Worm (Caenorhabditis elegans) whole organism, L4 larva: ENCODE measurements around the gene grd-4.

Experiments used
- D1046.2 ChIP-seq: fragments of 200-800 bp; sonication (Bioruptor generic); IDR thresholded peaks from 2 replicates; pipeline ENCODE4 v1.3.6; 2022; ENCODE audit warnings: missing genetic modification characterization, missing compliant biosample characterization
- F37D6.2 ChIP-seq: sonication (generic microtip); optimal IDR thresholded peaks from 2 replicates; lab custom pipeline; 2016; ENCODE audit warnings: mild to moderate bottlenecking, missing genetic modification characterization, missing compliant biosample characterization
- F44E2.7 ChIP-seq: fragments of 200-800 bp; sonication (Bioruptor generic); IDR thresholded peaks from 2 replicates; pipeline ENCODE4 v2.1.2; 2022; ENCODE audit warnings: missing genetic modification characterization, missing compliant biosample characterization
- T20F7.1 ChIP-seq: fragments of 200-800 bp; sonication (Bioruptor generic); optimal IDR thresholded peaks from 2 replicates; lab custom pipeline; 2018; ENCODE audit warnings: mild to moderate bottlenecking, missing genetic modification characterization, missing compliant biosample characterization
- T26A8.4 ChIP-seq: fragments of 200-800 bp; sonication (Bioruptor generic); IDR thresholded peaks from 2 replicates; pipeline ENCODE4 v1.3.6; 2022; ENCODE audit warnings: missing genetic modification characterization, missing compliant biosample characterization
- Y105C5A.15 ChIP-seq: fragments of 200-800 bp; sonication (Bioruptor generic); IDR thresholded peaks from 2 replicates; pipeline ENCODE4 v1.3.6; 2022; ENCODE audit warnings: missing genetic modification characterization, missing compliant biosample characterization
- Y48G9A.11 ChIP-seq: fragments of 200-800 bp; sonication (Bioruptor generic); IDR thresholded peaks from 2 replicates; pipeline ENCODE4 v1.3.6; 2022; ENCODE audit warnings: missing genetic modification reagents, missing genetic modification characterization, missing compliant biosample characterization
- Y5F2A.4 ChIP-seq: fragments of 200-800 bp; sonication (Bioruptor generic); optimal IDR thresholded peaks from 2 replicates; lab custom pipeline; 2018; ENCODE audit warnings: mild to moderate bottlenecking, missing genetic modification characterization, missing compliant biosample characterization
- Y75B8A.6 ChIP-seq: fragments of 200-800 bp; sonication (Bioruptor generic); IDR thresholded peaks from 2 replicates; pipeline ENCODE4 v1.3.6; 2022; ENCODE audit warnings: missing genetic modification reagents, missing genetic modification characterization, missing compliant biosample characterization
- ZK546.5 ChIP-seq, 2 experiments: sonication (generic microtip); optimal IDR thresholded peaks; 2 replicates each; lab custom pipeline; 2017; ENCODE audit warnings: missing biosample characterization in 2 of 2, missing genetic modification characterization in 2 of 2
- aha-1 ChIP-seq: fragments of 150-350 bp; peaks from one replicate; lab custom pipeline; 2014; ENCODE audit warnings: missing biosample characterization, missing genetic modification characterization
- ceh-20 ChIP-seq: fragments of 200-800 bp; sonication (Bioruptor generic); IDR thresholded peaks from 2 replicates; pipeline ENCODE4 v1.3.6; 2022; ENCODE audit warnings: missing genetic modification reagents, missing genetic modification characterization, missing compliant biosample characterization
- ceh-62 ChIP-seq: sonication (generic microtip); optimal IDR thresholded peaks from 2 replicates; lab custom pipeline; 2017; ENCODE audit warnings: missing biosample characterization, missing genetic modification characterization
- ceh-82 ChIP-seq: sonication (generic microtip); optimal IDR thresholded peaks from 2 replicates; lab custom pipeline; 2017; ENCODE audit warnings: missing biosample characterization, missing genetic modification characterization
- ces-1 ChIP-seq: fragments of 150-350 bp; sonication (generic microtip); optimal IDR thresholded peaks from 4 replicates; lab custom pipeline; 2014; ENCODE audit warnings: missing biosample characterization, missing genetic modification reagents, missing genetic modification characterization
- cey-2 ChIP-seq: sonication (generic microtip); optimal IDR thresholded peaks from 3 replicates; lab custom pipeline; 2017; ENCODE audit warnings: missing genetic modification characterization, mild to moderate bottlenecking, missing compliant biosample characterization, antibody characterized with exemption, borderline replicate concordance; ENCODE audit not compliant: insufficient read depth
- ctbp-1 ChIP-seq: fragments of 200-800 bp; sonication (Bioruptor generic); IDR thresholded peaks from 2 replicates; pipeline ENCODE4 v1.3.6; 2022; ENCODE audit warnings: missing genetic modification reagents, missing genetic modification characterization, missing compliant biosample characterization
- daf-8 ChIP-seq: fragments of 200-800 bp; sonication (Bioruptor generic); IDR thresholded peaks from 2 replicates; pipeline ENCODE4 v1.3.6; 2022; ENCODE audit warnings: missing genetic modification characterization, missing compliant biosample characterization
- dmd-6 ChIP-seq: fragments of 200-800 bp; sonication (Bioruptor generic); IDR thresholded peaks from 2 replicates; pipeline ENCODE4 v1.3.6; 2022; ENCODE audit warnings: missing genetic modification reagents, missing genetic modification characterization, missing compliant biosample characterization
- egl-27 ChIP-seq: sonication (generic microtip); optimal IDR thresholded peaks from 3 replicates; lab custom pipeline; 2017; ENCODE audit warnings: missing biosample characterization, missing genetic modification reagents, missing genetic modification characterization
- egl-43 ChIP-seq: fragments of 200-800 bp; sonication (Bioruptor generic); IDR thresholded peaks from 2 replicates; pipeline ENCODE4 v1.3.6; 2022; ENCODE audit warnings: missing genetic modification reagents, missing genetic modification characterization, missing compliant biosample characterization
- fos-1 ChIP-seq: fragments of 150-350 bp; optimal IDR thresholded peaks from 2 replicates; lab custom pipeline; 2014; ENCODE audit warnings: missing biosample characterization, missing genetic modification characterization
- hif-1 ChIP-seq, 2 experiments: sonication (generic microtip); optimal IDR thresholded peaks; 2 replicates each; lab custom pipeline; 2016 to 2017; ENCODE audit warnings: missing compliant biosample characterization in 2 of 2, missing genetic modification characterization in 2 of 2, missing genetic modification reagents in 2 of 2, missing genotype in 2 of 2, mild to moderate bottlenecking in 1 of 2
- hlh-30 ChIP-seq: sonication (generic microtip); optimal IDR thresholded peaks from 2 replicates; lab custom pipeline; 2017; ENCODE audit warnings: antibody characterized with exemption, mild to moderate bottlenecking, missing genetic modification characterization, missing compliant biosample characterization; ENCODE audit not compliant: insufficient read depth
- jun-1 ChIP-seq: fragments of 150-350 bp; optimal IDR thresholded peaks from 2 replicates; lab custom pipeline; 2014; ENCODE audit warnings: missing biosample characterization, missing genetic modification reagents, missing genetic modification characterization
- lin-13 ChIP-seq: fragments of 150-350 bp; optimal IDR thresholded peaks from 2 replicates; lab custom pipeline; 2014; ENCODE audit warnings: missing biosample characterization, missing genetic modification reagents, missing genetic modification characterization
- lin-15B ChIP-seq: fragments of 150-350 bp; sonication (generic microtip); optimal IDR thresholded peaks from 3 replicates; lab custom pipeline; 2014; ENCODE audit warnings: missing biosample characterization, missing genetic modification characterization
- lin-29 ChIP-seq: fragments of 200-800 bp; sonication (Bioruptor generic); IDR thresholded peaks from 2 replicates; pipeline ENCODE4 v1.3.6; 2022; ENCODE audit warnings: missing genetic modification reagents, missing genetic modification characterization, missing compliant biosample characterization
- lin-38 ChIP-seq: fragments of 200-800 bp; sonication (Bioruptor generic); IDR thresholded peaks from 2 replicates; pipeline ENCODE4 v1.3.6; 2022; ENCODE audit warnings: missing genetic modification reagents, missing genetic modification characterization, missing compliant biosample characterization
- lin-39 ChIP-seq: fragments of 150-350 bp; optimal IDR thresholded peaks from 2 replicates; lab custom pipeline; 2014; ENCODE audit warnings: missing biosample characterization, missing genetic modification reagents, missing genetic modification characterization
- mdt-29 ChIP-seq: fragments of 200-800 bp; sonication (Bioruptor generic); IDR thresholded peaks from 2 replicates; pipeline ENCODE4 v1.3.6; 2022; ENCODE audit warnings: missing genetic modification reagents, missing genetic modification characterization, missing compliant biosample characterization
- mep-1 ChIP-seq: fragments of 150-350 bp; sonication (generic microtip); optimal IDR thresholded peaks from 3 replicates; lab custom pipeline; 2014; ENCODE audit warnings: missing biosample characterization, missing genetic modification characterization
- mxl-2 ChIP-seq: fragments of 200-800 bp; sonication (Bioruptor generic); conservative IDR thresholded peaks from 2 replicates; pipeline ENCODE4 v1.3.6; 2022; ENCODE audit warnings: missing genetic modification reagents, missing genetic modification characterization, missing compliant biosample characterization
- nhr-10 ChIP-seq: fragments of 150-350 bp; optimal IDR thresholded peaks from 2 replicates; lab custom pipeline; 2014; ENCODE audit warnings: missing biosample characterization, missing genetic modification characterization
- nhr-102 ChIP-seq: sonication (generic microtip); optimal IDR thresholded peaks from 2 replicates; lab custom pipeline; 2016; ENCODE audit warnings: mild to moderate bottlenecking, missing genetic modification characterization, moderate library complexity, missing compliant biosample characterization
- nhr-11 ChIP-seq: fragments of 150-350 bp; optimal IDR thresholded peaks from 2 replicates; lab custom pipeline; 2014; ENCODE audit warnings: missing biosample characterization, missing genetic modification characterization
- nhr-237 ChIP-seq: sonication (generic microtip); optimal IDR thresholded peaks from 2 replicates; lab custom pipeline; 2017; ENCODE audit warnings: missing biosample characterization, missing genetic modification characterization
- nhr-28 ChIP-seq: fragments of 150-350 bp; optimal IDR thresholded peaks from 2 replicates; lab custom pipeline; 2014; ENCODE audit warnings: missing biosample characterization, missing genetic modification characterization
- nhr-41 ChIP-seq: fragments of 200-800 bp; sonication (Bioruptor generic); IDR thresholded peaks from 2 replicates; pipeline ENCODE4 v1.3.6; 2022; ENCODE audit warnings: missing genetic modification reagents, missing genetic modification characterization, missing compliant biosample characterization
- nhr-48 ChIP-seq: sonication (generic microtip); optimal IDR thresholded peaks from 2 replicates; lab custom pipeline; 2016; ENCODE audit warnings: mild to moderate bottlenecking, missing genetic modification characterization, missing compliant biosample characterization
- nhr-76 ChIP-seq: fragments of 150-350 bp; optimal IDR thresholded peaks from 2 replicates; lab custom pipeline; 2014; ENCODE audit warnings: missing biosample characterization, missing genetic modification characterization
- pha-4 ChIP-seq, 2 experiments: fragments of 150-350 bp in 1 of 2; fragments of 200-800 bp in 1 of 2; sonication (Bioruptor generic) in 1 of 2; IDR thresholded peaks in 1 of 2; optimal IDR thresholded peaks in 1 of 2; 2 replicates each; pipeline versions ENCODE4 v1.3.6 to Lab custom; 2014 to 2022; ENCODE audit warnings: missing genetic modification characterization in 2 of 2, missing genetic modification reagents in 2 of 2, missing biosample characterization in 1 of 2, missing compliant biosample characterization in 1 of 2
- php-3 ChIP-seq: fragments of 200-800 bp; sonication (Bioruptor generic); IDR thresholded peaks from 2 replicates; pipeline ENCODE4 v1.3.6; 2022; ENCODE audit warnings: missing genetic modification reagents, missing genetic modification characterization, missing compliant biosample characterization
- pqm-1 ChIP-seq: sonication (generic microtip); optimal IDR thresholded peaks from 2 replicates; lab custom pipeline; 2017; ENCODE audit warnings: missing biosample characterization, missing genetic modification characterization
- saeg-2 ChIP-seq: fragments of 200-800 bp; sonication (Bioruptor generic); IDR thresholded peaks from 2 replicates; pipeline ENCODE4 v1.3.6; 2022; ENCODE audit warnings: missing genetic modification reagents, missing genetic modification characterization, missing compliant biosample characterization
- spr-3 ChIP-seq: fragments of 200-800 bp; sonication (Bioruptor generic); optimal IDR thresholded peaks from 2 replicates; lab custom pipeline; 2018; ENCODE audit warnings: mild to moderate bottlenecking, missing genetic modification characterization, missing compliant biosample characterization
- tra-1 ChIP-seq: fragments of 200-800 bp; sonication (Bioruptor generic); IDR thresholded peaks from 2 replicates; pipeline ENCODE4 v1.3.6; 2022; ENCODE audit warnings: missing genetic modification reagents, missing genetic modification characterization, missing compliant biosample characterization
- unc-130 ChIP-seq: sonication (generic microtip); optimal IDR thresholded peaks from 2 replicates; lab custom pipeline; 2016; ENCODE audit warnings: missing genetic modification reagents, missing genetic modification characterization, missing compliant biosample characterization
- unc-62 ChIP-seq, 3 experiments: fragments of 150-350 bp in 1 of 3; sonication (generic microtip); optimal IDR thresholded peaks in 2 of 3; peaks in 1 of 3; 1 replicate in 1 of 3; 2 replicates in 2 of 3; lab custom pipeline; 2014 to 2017; ENCODE audit warnings: missing biosample characterization in 3 of 3, missing genetic modification characterization in 3 of 3, missing genetic modification reagents in 3 of 3, missing genotype in 1 of 3
- zag-1 ChIP-seq: fragments of 150-350 bp; optimal IDR thresholded peaks from 2 replicates; lab custom pipeline; 2014; ENCODE audit warnings: missing biosample characterization, missing genetic modification characterization
- ztf-11 ChIP-seq: fragments of 150-350 bp; optimal IDR thresholded peaks from 2 replicates; lab custom pipeline; 2014; ENCODE audit warnings: missing biosample characterization, missing genetic modification characterization
- ztf-7 ChIP-seq: fragments of 150-350 bp; optimal IDR thresholded peaks from 2 replicates; lab custom pipeline; 2014; ENCODE audit warnings: missing biosample characterization, missing genetic modification characterization

The grd-4 gene

ce11 chrX:8475142-8475541 is 25.9 kb upstream of the grd-4 start:
- TF ChIP-seq jun-1 = no peak
- no peak for TF ChIP-seq fos-1
- TF ChIP-seq nhr-28 (tag; lab: Kevin White, UChicago) = peak; percentile 89
- no peak for TF ChIP-seq Y75B8A.6 (GFP tag; lab: Robert Waterston, UW)
- TF ChIP-seq unc-62 (GFP tag; optimal IDR thresholded peaks at IDR 0.05 in 1 of 2; lab: Kevin White, UChicago) = peak in 1 of 2 experiments; percentile 99
- peak; percentile 22 for TF ChIP-seq unc-62 (tag; optimal IDR thresholded peaks at IDR 0.05; lab: Kevin White, UChicago)
- peak; percentile 50 for TF ChIP-seq dmd-6 (GFP tag; lab: Robert Waterston, UW)
- no peak for TF ChIP-seq lin-29 (GFP tag; lab: Robert Waterston, UW)
- no peak for TF ChIP-seq saeg-2 (GFP tag; lab: Robert Waterston, UW)
- TF ChIP-seq pha-4 (GFP tag; IDR thresholded peaks at IDR 0.05; lab: Robert Waterston, UW) = no peak
- no peak for TF ChIP-seq pha-4 (tag; optimal IDR thresholded peaks at IDR 0.05; lab: Kevin White, UChicago)
- no peak for TF ChIP-seq nhr-41 (GFP tag; lab: Robert Waterston, UW)
- TF ChIP-seq nhr-76 (tag; lab: Kevin White, UChicago) = peak; percentile 28
- TF ChIP-seq spr-3 (GFP tag; lab: Kevin White, UChicago) = no peak
- TF ChIP-seq nhr-11 (tag; lab: Kevin White, UChicago) = no peak
- TF ChIP-seq zag-1 (tag; lab: Kevin White, UChicago) = no peak
- TF ChIP-seq mdt-29 (GFP tag; lab: Robert Waterston, UW) = no peak
- no peak for TF ChIP-seq unc-130 (GFP tag; lab: Kevin White, UChicago)
- TF ChIP-seq nhr-102 (tag; lab: Kevin White, UChicago) = peak; percentile 23
- TF ChIP-seq pqm-1 (tag; lab: Kevin White, UChicago) = no peak
- no peak for TF ChIP-seq lin-13 (GFP tag; lab: Kevin White, UChicago)
- TF ChIP-seq ctbp-1 (GFP tag; lab: Robert Waterston, UW) = no peak
- no peak for TF ChIP-seq egl-43 (GFP tag; lab: Robert Waterston, UW)
- TF ChIP-seq nhr-10 = peak; percentile 95
- TF ChIP-seq ceh-82 (tag; lab: Kevin White, UChicago) = no peak
- TF ChIP-seq mep-1 (tag; lab: Kevin White, UChicago) = peak; percentile 81
- no peak for TF ChIP-seq php-3 (GFP tag; lab: Robert Waterston, UW)
- no peak for TF ChIP-seq ces-1 (GFP tag; lab: Kevin White, UChicago)
- peak; percentile 41; the same call in 1 of the 2 replicates for TF ChIP-seq tra-1 (GFP tag; lab: Robert Waterston, UW)
- TF ChIP-seq hif-1 (tag; optimal IDR thresholded peaks at IDR 0.05; lab: Kevin White, UChicago) = no peak
- TF ChIP-seq ztf-11 = no peak
- TF ChIP-seq hlh-30 = peak; percentile 91
- no peak for TF ChIP-seq egl-27
- TF ChIP-seq D1046.2 = no peak
- TF ChIP-seq Y5F2A.4 (GFP tag; lab: Kevin White, UChicago) = no peak
- no peak for TF ChIP-seq Y105C5A.15 (GFP tag; lab: Robert Waterston, UW)
- no peak for TF ChIP-seq lin-39
- no peak for TF ChIP-seq T26A8.4 (GFP tag; lab: Robert Waterston, UW)
- TF ChIP-seq cey-2 (tag; lab: Kevin White, UChicago) = peak; percentile 56
- peak; percentile 98 for TF ChIP-seq aha-1
- TF ChIP-seq nhr-48 = peak; percentile 88
- no peak for TF ChIP-seq ZK546.5 (tag; optimal IDR thresholded peaks at IDR 0.05; lab: Kevin White, UChicago)
- no peak for TF ChIP-seq mxl-2
- TF ChIP-seq lin-15B (tag; lab: Kevin White, UChicago) = no peak
- no peak for TF ChIP-seq ceh-62 (tag; lab: Kevin White, UChicago)
- peak; percentile 47 for TF ChIP-seq nhr-237
- no peak for TF ChIP-seq ztf-7 (tag; lab: Kevin White, UChicago)
- TF ChIP-seq ceh-20 (GFP tag; lab: Robert Waterston, UW) = 0 out of 2 replicates have a peak, but pooled peaks have one; percentile 19
- no peak for TF ChIP-seq Y48G9A.11 (GFP tag; lab: Robert Waterston, UW)
- TF ChIP-seq daf-8 (GFP tag; lab: Robert Waterston, UW) = no peak
- peak; percentile 32 for TF ChIP-seq T20F7.1 (GFP tag; lab: Kevin White, UChicago)
- no peak for TF ChIP-seq F37D6.2 (tag; lab: Kevin White, UChicago)
- TF ChIP-seq lin-38 = no peak
- TF ChIP-seq F44E2.7 (GFP tag; lab: Robert Waterston, UW) = no peak
